Worm (Caenorhabditis elegans) whole organism, mixed stage, embryonic: ENCODE measurements around the gene nyn-1.

ENCODE experiments used
- blmp-1 ChIP-seq: fragments of 150-350 bp; optimal IDR thresholded peaks from 2 replicates; lab custom pipeline; 2014; ENCODE audit warnings: missing biosample characterization, missing genetic modification characterization
- ces-1 ChIP-seq: fragments of 150-350 bp; optimal IDR thresholded peaks from 2 replicates; lab custom pipeline; 2014; ENCODE audit warnings: missing biosample characterization, missing genetic modification reagents, missing genetic modification characterization
- cnd-1 ChIP-seq: fragments of 200-800 bp; sonication (Bioruptor generic); optimal IDR thresholded peaks from 2 replicates; lab custom pipeline; 2018; ENCODE audit warnings: mild to moderate bottlenecking, missing genetic modification characterization, missing compliant biosample characterization
- drap-1 ChIP-seq: fragments of 200-800 bp; sonication (Bioruptor generic); optimal IDR thresholded peaks from 3 replicates; lab custom pipeline; 2018; ENCODE audit warnings: mild to moderate bottlenecking, missing genetic modification characterization, missing compliant biosample characterization
- elt-1 ChIP-seq: sonication (generic microtip); optimal IDR thresholded peaks from 2 replicates; lab custom pipeline; 2017; ENCODE audit warnings: missing genetic modification characterization, mild to moderate bottlenecking, missing compliant biosample characterization, antibody characterized with exemption, moderate library complexity, borderline replicate concordance; ENCODE audit not compliant: insufficient read depth
- lin-13 ChIP-seq: fragments of 150-350 bp; optimal IDR thresholded peaks from 2 replicates; lab custom pipeline; 2014; ENCODE audit warnings: missing biosample characterization, missing genetic modification characterization
- lin-32 ChIP-seq: fragments of 200-800 bp; sonication (Bioruptor generic); optimal IDR thresholded peaks from 2 replicates; lab custom pipeline; 2018; ENCODE audit warnings: mild to moderate bottlenecking, missing genetic modification characterization, missing compliant biosample characterization
- mep-1 ChIP-seq: fragments of 150-350 bp; optimal IDR thresholded peaks from 2 replicates; lab custom pipeline; 2017; ENCODE audit warnings: missing biosample characterization, missing genetic modification reagents, missing genetic modification characterization, inconsistent platforms
- nhr-12 ChIP-seq: fragments of 150-350 bp; optimal IDR thresholded peaks from 2 replicates; lab custom pipeline; 2014; ENCODE audit warnings: missing biosample characterization, missing genetic modification characterization
- nhr-76 ChIP-seq: sonication (generic microtip); optimal IDR thresholded peaks from 2 replicates; lab custom pipeline; 2017; ENCODE audit warnings: missing biosample characterization, missing genetic modification characterization
- pha-4 ChIP-seq: fragments of 150-350 bp; optimal IDR thresholded peaks from 2 replicates; lab custom pipeline; 2018; ENCODE audit warnings: missing biosample characterization, missing genetic modification reagents, missing genetic modification characterization
- snpc-4 ChIP-seq: fragments of 150-350 bp; optimal IDR thresholded peaks from 2 replicates; lab custom pipeline; 2014; ENCODE audit warnings: missing biosample characterization, missing genetic modification characterization
- unc-39 ChIP-seq: fragments of 150-350 bp; optimal IDR thresholded peaks from 2 replicates; lab custom pipeline; 2014; ENCODE audit warnings: missing biosample characterization, missing genetic modification characterization
- unc-62 ChIP-seq: fragments of 150-350 bp; optimal IDR thresholded peaks from 2 replicates; lab custom pipeline; 2014; ENCODE audit warnings: missing biosample characterization, missing genetic modification reagents, missing genetic modification characterization

ce11 chrIV:13718918-13719317, 32.1 kb upstream of the nyn-1 start:
- TF ChIP-seq elt-1 (peak; percentile 91), snpc-4 (tag; lab: Kevin White, UChicago) (no peak), pha-4 (tag; lab: Kevin White, UChicago) (no peak), mep-1 (tag; lab: Kevin White, UChicago) (no peak), blmp-1 (tag; lab: Kevin White, UChicago) (no peak), unc-62 (GFP tag; lab: Kevin White, UChicago) (peak; percentile 99), unc-39 (tag; lab: Kevin White, UChicago) (no peak), lin-32 (GFP tag; lab: Kevin White, UChicago) (no peak), nhr-76 (tag; lab: Kevin White, UChicago) (no peak), ces-1 (GFP tag; lab: Kevin White, UChicago) (no peak), cnd-1 (tag; lab: Kevin White, UChicago) (no peak), lin-13 (tag; lab: Kevin White, UChicago) (no peak), drap-1 (GFP tag; lab: Kevin White, UChicago) (no peak), nhr-12 (tag; lab: Kevin White, UChicago) (no peak)
